Worm (Caenorhabditis elegans) whole organism, late embryonic: ENCODE results near the gene C18D4.6.

Experiments
- dve-1 ChIP-seq: sonication (generic microtip); optimal IDR thresholded peaks from 2 replicates; lab custom pipeline; 2017; ENCODE audit warnings: antibody characterized with exemption, mild to moderate bottlenecking, missing genetic modification characterization, missing compliant biosample characterization
- sox-4 ChIP-seq: sonication (generic microtip); optimal IDR thresholded peaks from 2 replicates; lab custom pipeline; 2017; ENCODE audit warnings: mild to moderate bottlenecking, missing genetic modification characterization, inconsistent platforms, missing compliant biosample characterization

DNA sequence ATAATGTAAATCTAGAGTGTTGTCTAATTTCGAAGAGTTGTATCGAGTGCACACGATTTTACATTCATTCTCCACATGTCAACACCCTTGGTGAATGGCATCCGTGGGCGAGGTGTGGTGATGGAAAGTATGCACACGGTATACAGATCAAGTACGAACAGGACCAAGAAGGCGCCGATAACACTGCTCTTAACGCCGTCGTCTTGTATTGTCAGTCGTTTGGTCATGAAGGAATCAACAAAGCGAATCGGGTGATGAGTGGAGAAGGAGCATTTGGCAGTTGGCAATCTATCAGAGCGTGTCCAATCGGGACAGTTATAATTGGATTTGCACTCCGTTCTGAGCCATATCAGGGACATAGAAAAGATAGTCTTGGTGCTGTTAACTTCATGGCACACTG is 5.0 kb downstream of the C18D4.6 start:
- TF ChIP-seq sox-4 (tag; lab: Kevin White, UChicago) = no peak
- TF ChIP-seq dve-1 (tag; lab: Kevin White, UChicago) = no peak
